Fruit fly (Drosophila melanogaster) whole organism, embryonic: ENCODE measurements around the gene CG32436.

Experiments
- Atf-2 ChIP-seq: fragments of 200-800 bp; sonication (Bioruptor generic); optimal IDR thresholded peaks from 2 replicates; lab custom pipeline; 2016; ENCODE audit warnings: missing biosample characterization, missing genetic modification characterization
- Awh ChIP-seq: fragments of 200-800 bp; sonication (Bioruptor generic); IDR thresholded peaks from 2 replicates; pipeline ENCODE4, ENCODE4 v1.3.6; 2022; ENCODE audit warnings: missing biosample characterization, missing genetic modification characterization
- BEAF-32 ChIP-seq: fragments of 200-800 bp; sonication (Bioruptor generic); optimal IDR thresholded peaks from 3 replicates; lab custom pipeline; 2017; ENCODE audit warnings: missing biosample characterization, missing genetic modification characterization, mild to moderate bottlenecking, moderate library complexity, missing genetic modification reagents
- CG1024 ChIP-seq: fragments of 200-800 bp; sonication (Bioruptor generic); IDR thresholded peaks from 2 replicates; pipeline ENCODE4 v1.3.6; 2022; ENCODE audit warnings: missing biosample characterization, missing genetic modification characterization
- CG10267 ChIP-seq: fragments of 200-800 bp; sonication (Bioruptor generic); optimal IDR thresholded peaks from 2 replicates; lab custom pipeline; 2018; ENCODE audit warnings: missing biosample characterization, mild to moderate bottlenecking, missing genetic modification characterization, moderate library complexity
- CG10654 ChIP-seq: fragments of 200-800 bp; sonication (Bioruptor generic); optimal IDR thresholded peaks from 2 replicates; lab custom pipeline; 2016; ENCODE audit warnings: missing biosample characterization, missing genetic modification characterization
- CG12236 ChIP-seq: fragments of 200-800 bp; sonication (Bioruptor generic); optimal IDR thresholded peaks from 2 replicates; lab custom pipeline; 2016; ENCODE audit warnings: missing biosample characterization, missing genetic modification characterization
- CG13296 ChIP-seq: fragments of 200-800 bp; sonication (Bioruptor generic); optimal IDR thresholded peaks from 3 replicates; lab custom pipeline; 2018; ENCODE audit warnings: missing biosample characterization, mild to moderate bottlenecking, missing genetic modification characterization
- CG13424 ChIP-seq: fragments of 200-800 bp; sonication (Bioruptor generic); optimal IDR thresholded peaks from 2 replicates; lab custom pipeline; 2019; ENCODE audit warnings: missing biosample characterization, mild to moderate bottlenecking, missing genetic modification characterization, moderate library complexity
- CG14860 ChIP-seq: fragments of 200-800 bp; sonication (Bioruptor generic); IDR thresholded peaks from 3 replicates; pipeline ENCODE4 v1.3.6; 2022; ENCODE audit warnings: missing biosample characterization, missing genetic modification characterization; ENCODE audit not compliant: partially characterized antibody
- CG1832 ChIP-seq: fragments of 200-800 bp; sonication (Bioruptor generic); optimal IDR thresholded peaks from 2 replicates; lab custom pipeline; 2017; ENCODE audit warnings: missing biosample characterization, mild to moderate bottlenecking, missing genetic modification characterization, inconsistent platforms
- CG18599 ChIP-seq: fragments of 200-800 bp; sonication (Bioruptor generic); optimal IDR thresholded peaks from 3 replicates; lab custom pipeline; 2017; ENCODE audit warnings: missing biosample characterization, missing genetic modification characterization, mild to moderate bottlenecking, moderate library complexity, missing genetic modification reagents
- CG2116 ChIP-seq: fragments of 200-800 bp; sonication (Bioruptor generic); optimal IDR thresholded peaks from 3 replicates; lab custom pipeline; 2018; ENCODE audit warnings: missing biosample characterization, mild to moderate bottlenecking, missing genetic modification characterization
- CG2199 ChIP-seq: fragments of 200-800 bp; sonication (Bioruptor generic); IDR thresholded peaks from 3 replicates; pipeline ENCODE4 v1.3.6; 2022; ENCODE audit warnings: missing biosample characterization, missing genetic modification characterization
- CG31388 ChIP-seq: fragments of 200-800 bp; sonication (Bioruptor generic); optimal IDR thresholded peaks from 2 replicates; lab custom pipeline; 2016; ENCODE audit warnings: missing biosample characterization, missing genetic modification characterization
- CG3726 ChIP-seq: fragments of 200-800 bp; sonication (Bioruptor generic); IDR thresholded peaks from 3 replicates; pipeline ENCODE4, ENCODE4 v1.3.6; 2022; ENCODE audit warnings: missing biosample characterization, missing genetic modification characterization
- CG4282 ChIP-seq: fragments of 200-800 bp; sonication (Bioruptor generic); optimal IDR thresholded peaks from 2 replicates; lab custom pipeline; 2016; ENCODE audit warnings: missing biosample characterization, missing genetic modification characterization
- CG4404 ChIP-seq: fragments of 200-800 bp; sonication (Bioruptor generic); IDR thresholded peaks from 2 replicates; pipeline ENCODE4 v1.3.6; 2022; ENCODE audit warnings: missing biosample characterization, missing genetic modification characterization
- CG5953 ChIP-seq: fragments of 200-800 bp; sonication (Bioruptor generic); IDR thresholded peaks from 2 replicates; pipeline ENCODE4 v1.3.6; 2022; ENCODE audit warnings: missing biosample characterization, missing genetic modification characterization
- CG7372 ChIP-seq: fragments of 200-800 bp; sonication (Bioruptor generic); IDR thresholded peaks from 2 replicates; pipeline ENCODE4 v1.3.6; 2022; ENCODE audit warnings: missing biosample characterization, missing genetic modification characterization
- CG8281 ChIP-seq: fragments of 200-800 bp; sonication (Bioruptor generic); optimal IDR thresholded peaks from 2 replicates; lab custom pipeline; 2018; ENCODE audit warnings: missing biosample characterization, mild to moderate bottlenecking, missing genetic modification characterization, moderate library complexity
- CG8359 ChIP-seq: fragments of 200-800 bp; sonication (Bioruptor generic); optimal IDR thresholded peaks from 2 replicates; lab custom pipeline; 2017; ENCODE audit warnings: missing biosample characterization, mild to moderate bottlenecking, missing genetic modification characterization, borderline replicate concordance
- Dfd ChIP-seq, 2 experiments: fragments of >200 bp; optimal IDR thresholded peaks; 2 replicates each; lab custom pipeline; 2017; ENCODE audit warnings: missing biosample characterization in 2 of 2, missing genetic modification characterization in 2 of 2
- Eip74EF ChIP-seq, 2 experiments: fragments of 200-800 bp in 1 of 2; fragments of >200 bp in 1 of 2; sonication (Bioruptor generic) in 1 of 2; optimal IDR thresholded peaks; 2 replicates each; lab custom pipeline; 2017 to 2019; ENCODE audit warnings: missing biosample characterization in 2 of 2, missing genetic modification characterization in 2 of 2, mild to moderate bottlenecking in 1 of 2, moderate library complexity in 1 of 2
- Elba2 ChIP-seq: fragments of 200-800 bp; sonication (Bioruptor generic); optimal IDR thresholded peaks from 3 replicates; lab custom pipeline; 2016; ENCODE audit warnings: missing biosample characterization, missing genetic modification characterization
- HLH3B ChIP-seq: fragments of 200-800 bp; sonication (Bioruptor generic); IDR thresholded peaks from 2 replicates; pipeline ENCODE4 v1.3.6; 2022; ENCODE audit warnings: missing biosample characterization, missing genetic modification characterization
- Hr39 ChIP-seq: fragments of >200 bp; optimal IDR thresholded peaks from 2 replicates; lab custom pipeline; 2017
- Hsf ChIP-seq: fragments of 200-800 bp; sonication (Bioruptor generic); optimal IDR thresholded peaks from 3 replicates; lab custom pipeline; 2016; ENCODE audit warnings: missing biosample characterization, missing genetic modification characterization
- MBD-R2 ChIP-seq: fragments of 200-800 bp; sonication (Bioruptor generic); IDR thresholded peaks from 2 replicates; pipeline ENCODE4 v1.3.6; 2022; ENCODE audit warnings: missing biosample characterization, missing genetic modification characterization
- NFAT ChIP-seq: fragments of 200-800 bp; sonication (Bioruptor generic); IDR thresholded peaks from 2 replicates; pipeline ENCODE4 v1.3.6; 2022; ENCODE audit warnings: missing biosample characterization, missing genetic modification characterization
- Ptx1 ChIP-seq: fragments of 200-800 bp; sonication (Bioruptor generic); IDR thresholded peaks from 2 replicates; pipeline ENCODE4 v1.3.6; 2022; ENCODE audit warnings: missing biosample characterization, missing genetic modification characterization
- Six4 ChIP-seq: fragments of 200-800 bp; sonication (Bioruptor generic); optimal IDR thresholded peaks from 2 replicates; lab custom pipeline; 2016; ENCODE audit warnings: missing biosample characterization, missing genetic modification characterization
- Sox100B ChIP-seq: fragments of 200-800 bp; sonication (Bioruptor generic); optimal IDR thresholded peaks from 3 replicates; lab custom pipeline; 2018; ENCODE audit warnings: missing biosample characterization, mild to moderate bottlenecking, missing genetic modification characterization
- Vsx1 ChIP-seq: fragments of 200-800 bp; sonication (Bioruptor generic); optimal IDR thresholded peaks from 2 replicates; lab custom pipeline; 2017; ENCODE audit warnings: missing biosample characterization, mild to moderate bottlenecking, missing genetic modification characterization, missing genetic modification reagents
- ara ChIP-seq: fragments of 200-800 bp; sonication (Bioruptor generic); IDR thresholded peaks from 2 replicates; pipeline ENCODE4 v1.3.6; 2022; ENCODE audit warnings: missing biosample characterization, missing genetic modification characterization
- bigmax ChIP-seq: fragments of 200-800 bp; sonication (Bioruptor generic); optimal IDR thresholded peaks from 2 replicates; lab custom pipeline; 2018; ENCODE audit warnings: missing biosample characterization, mild to moderate bottlenecking, missing genetic modification characterization
- dmrt99B ChIP-seq: fragments of 200-800 bp; sonication (Bioruptor generic); optimal IDR thresholded peaks from 2 replicates; lab custom pipeline; 2018; ENCODE audit warnings: missing biosample characterization, mild to moderate bottlenecking, missing genetic modification characterization, moderate library complexity
- eyg ChIP-seq: fragments of 200-800 bp; sonication (Bioruptor generic); optimal IDR thresholded peaks from 3 replicates; lab custom pipeline; 2016; ENCODE audit warnings: missing biosample characterization, missing genetic modification characterization
- fru ChIP-seq: fragments of >200 bp; optimal IDR thresholded peaks from 2 replicates; lab custom pipeline; 2017
- h ChIP-seq: fragments of >200 bp; optimal IDR thresholded peaks from 2 replicates; lab custom pipeline; 2017
- insv ChIP-seq, 2 experiments: fragments of 200-800 bp; sonication (Bioruptor generic); optimal IDR thresholded peaks; 3 replicates each; lab custom pipeline; 2016 to 2018; ENCODE audit warnings: missing biosample characterization in 2 of 2, missing genetic modification characterization in 2 of 2
- otp ChIP-seq: fragments of 200-800 bp; sonication (Bioruptor generic); IDR thresholded peaks from 3 replicates; pipeline ENCODE4, ENCODE4 v1.3.6; 2022; ENCODE audit warnings: missing biosample characterization, missing genetic modification characterization
- psq ChIP-seq: fragments of 200-800 bp; sonication (Bioruptor generic); optimal IDR thresholded peaks from 2 replicates; lab custom pipeline; 2017; ENCODE audit warnings: missing biosample characterization, missing genetic modification characterization
- salm ChIP-seq: fragments of 200-800 bp; sonication (Bioruptor generic); optimal IDR thresholded peaks from 2 replicates; lab custom pipeline; 2018; ENCODE audit warnings: missing biosample characterization, mild to moderate bottlenecking, missing genetic modification characterization
- scrt ChIP-seq: fragments of 200-800 bp; sonication (Bioruptor generic); optimal IDR thresholded peaks from 2 replicates; lab custom pipeline; 2018; ENCODE audit warnings: missing biosample characterization, mild to moderate bottlenecking, missing genetic modification characterization, moderate library complexity
- slbo ChIP-seq: fragments of 200-800 bp; sonication (Bioruptor generic); IDR thresholded peaks from 2 replicates; pipeline ENCODE4 v1.3.6; 2022; ENCODE audit warnings: missing biosample characterization, missing genetic modification characterization
- slp2 ChIP-seq: fragments of 200-800 bp; sonication (Bioruptor generic); optimal IDR thresholded peaks from 2 replicates; lab custom pipeline; 2016; ENCODE audit warnings: missing biosample characterization, missing genetic modification characterization
- sr ChIP-seq: fragments of 200-800 bp; sonication (Bioruptor generic); IDR thresholded peaks from 3 replicates; pipeline ENCODE4 v1.3.6; 2022; ENCODE audit warnings: missing biosample characterization, missing genetic modification characterization
- ssp ChIP-seq: fragments of 200-800 bp; sonication (Bioruptor generic); IDR thresholded peaks from 2 replicates; pipeline ENCODE4 v1.3.6; 2022; ENCODE audit warnings: missing biosample characterization, missing genetic modification characterization
- tx ChIP-seq: fragments of 200-800 bp; sonication (Bioruptor generic); optimal IDR thresholded peaks from 2 replicates; lab custom pipeline; 2016; ENCODE audit warnings: missing biosample characterization, missing genetic modification characterization
- usp ChIP-seq: fragments of >200 bp; optimal IDR thresholded peaks from 2 replicates; lab custom pipeline; 2017; ENCODE audit warnings: missing biosample characterization, missing genetic modification characterization
- z ChIP-seq: fragments of 200-800 bp; sonication (Bioruptor generic); IDR thresholded peaks from 3 replicates; pipeline ENCODE4 v1.3.6; 2022; ENCODE audit warnings: missing biosample characterization, missing genetic modification characterization

CG32436 gene

dm6 chr3L:21347197-21347831 is 3.5 kb downstream of the CG32436 start (continued):
- no peak for TF ChIP-seq tx
- TF ChIP-seq Hsf (GFP tag; lab: Kevin White, UChicago), result peak; percentile 59
- TF ChIP-seq h (lab: Kevin White, UChicago), result no peak
- TF ChIP-seq salm (tag; lab: Kevin White, UChicago), result no peak
- TF ChIP-seq Sox100B (GFP tag; lab: Kevin White, UChicago), result peak; percentile 67
- 0 out of 2 replicates have a peak, but pooled peaks have one; percentile 16 for TF ChIP-seq Awh (GFP tag; lab: Robert Waterston, UW)
- peak; percentile 7 for TF ChIP-seq CG13424
- TF ChIP-seq CG4404 (GFP tag; lab: Robert Waterston, UW), result no peak
- peak; percentile 59; the same call in 1 of the 2 replicates for TF ChIP-seq HLH3B (GFP tag; lab: Robert Waterston, UW)
- TF ChIP-seq CG10267 (tag; lab: Kevin White, UChicago), result peak; percentile 47
- no peak for TF ChIP-seq psq (GFP tag; lab: Kevin White, UChicago)
- TF ChIP-seq CG18599 (GFP tag; lab: Kevin White, UChicago), result no peak
- 0 out of 3 replicates have a peak, but pooled peaks have one; percentile 59 for TF ChIP-seq otp (GFP tag; lab: Robert Waterston, UW)
- TF ChIP-seq Elba2 (GFP tag; lab: Kevin White, UChicago), result no peak
- TF ChIP-seq Dfd (GFP tag; optimal IDR thresholded peaks at IDR 0.05; lab: Kevin White, UChicago), result no peak
- no peak for TF ChIP-seq CG8359
- TF ChIP-seq CG12236 (GFP tag; lab: Kevin White, UChicago), result no peak
- TF ChIP-seq CG1024, result no peak
- peak; percentile 69 for TF ChIP-seq slbo (GFP tag; lab: Robert Waterston, UW)
- peak; percentile 48; the same call in 1 of the 2 replicates for TF ChIP-seq Ptx1 (GFP tag; lab: Robert Waterston, UW)
- no peak for TF ChIP-seq CG8281 (tag; lab: Kevin White, UChicago)
- TF ChIP-seq MBD-R2 (GFP tag; lab: Robert Waterston, UW), result no peak; the same call in 1 of the 2 replicates
- TF ChIP-seq Eip74EF (GFP tag; optimal IDR thresholded peaks at IDR 0.05; lab: Kevin White, UChicago), result peak in 1 of 2 experiments; percentile 42
- no peak for TF ChIP-seq Vsx1 (GFP tag; lab: Kevin White, UChicago)
- TF ChIP-seq CG2116, result peak; percentile 27
- TF ChIP-seq CG2199 (GFP tag; lab: Robert Waterston, UW), result peak; percentile 25; the same call in 2 of the 3 replicates
- TF ChIP-seq z (GFP tag; lab: Robert Waterston, UW), result no peak
- TF ChIP-seq CG10654 (GFP tag; lab: Kevin White, UChicago), result peak; percentile 50
- peak; percentile 15 for TF ChIP-seq CG13296
- TF ChIP-seq dmrt99B (tag; lab: Kevin White, UChicago), result peak; percentile 82
- no peak for TF ChIP-seq BEAF-32 (GFP tag; lab: Kevin White, UChicago)
- TF ChIP-seq fru (lab: Kevin White, UChicago), result no peak
- TF ChIP-seq Six4 (GFP tag; lab: Kevin White, UChicago), result peak; percentile 25
- TF ChIP-seq CG14860 (GFP tag; lab: Robert Waterston, UW), result no peak
- TF ChIP-seq CG4282 (GFP tag; lab: Kevin White, UChicago), result no peak
- no peak for TF ChIP-seq ara (GFP tag; lab: Robert Waterston, UW)
- no peak for TF ChIP-seq usp (GFP tag; lab: Kevin White, UChicago)
- peak; percentile 42 for TF ChIP-seq ssp
- TF ChIP-seq insv (GFP tag; optimal IDR thresholded peaks at IDR 0.05; lab: Kevin White, UChicago), result no peak
- TF ChIP-seq bigmax, result no peak
- no peak for TF ChIP-seq scrt (GFP tag; lab: Kevin White, UChicago)
- peak; percentile 39 for TF ChIP-seq CG31388 (GFP tag; lab: Kevin White, UChicago)
- TF ChIP-seq Atf-2, result no peak
- TF ChIP-seq CG1832, result no peak
- TF ChIP-seq NFAT (GFP tag; lab: Robert Waterston, UW), result no peak
- TF ChIP-seq CG7372 (GFP tag; lab: Robert Waterston, UW), result no peak
- no peak for TF ChIP-seq Hr39 (lab: Kevin White, UChicago)
- TF ChIP-seq CG5953 (GFP tag; lab: Robert Waterston, UW), result no peak
- TF ChIP-seq sr (GFP tag; lab: Robert Waterston, UW), result no peak
- 0 out of 3 replicates have a peak, but pooled peaks have one; percentile 46 for TF ChIP-seq CG3726
- TF ChIP-seq eyg (GFP tag; lab: Kevin White, UChicago), result no peak
- peak; percentile 30 for TF ChIP-seq slp2 (GFP tag; lab: Kevin White, UChicago)
